Fruit fly (Drosophila melanogaster) whole organism, prepupa: ENCODE data around the gene CG43703.

Experiments used
- Blimp-1 ChIP-seq: fragments of 200-800 bp; sonication (Bioruptor generic); optimal IDR thresholded peaks from 3 replicates; lab custom pipeline; 2017; ENCODE audit warnings: missing biosample characterization, missing genetic modification characterization, mild to moderate bottlenecking, moderate library complexity, missing genetic modification reagents
- CG10631 ChIP-seq: fragments of 200-800 bp; sonication (Bioruptor generic); optimal IDR thresholded peaks from 2 replicates; lab custom pipeline; 2016; ENCODE audit warnings: missing biosample characterization, missing genetic modification characterization
- CG11902 ChIP-seq: fragments of 200-800 bp; sonication (Bioruptor generic); optimal IDR thresholded peaks from 3 replicates; lab custom pipeline; 2016; ENCODE audit warnings: missing biosample characterization, missing genetic modification characterization
- CG1621 ChIP-seq: fragments of 200-800 bp; sonication (Bioruptor generic); optimal IDR thresholded peaks from 3 replicates; lab custom pipeline; 2018; ENCODE audit warnings: missing biosample characterization, mild to moderate bottlenecking, missing genetic modification characterization
- CG16779 ChIP-seq: fragments of 200-800 bp; sonication (Bioruptor generic); optimal IDR thresholded peaks from 3 replicates; lab custom pipeline; 2017; ENCODE audit warnings: missing biosample characterization, mild to moderate bottlenecking, missing genetic modification characterization
- CG3032 ChIP-seq: fragments of 200-800 bp; optimal IDR thresholded peaks from 2 replicates; lab custom pipeline; 2019; ENCODE audit warnings: missing biosample characterization, mild to moderate bottlenecking, missing genetic modification characterization, moderate library complexity
- CG31627 ChIP-seq: fragments of 200-800 bp; sonication (Bioruptor generic); optimal IDR thresholded peaks from 3 replicates; lab custom pipeline; 2016; ENCODE audit warnings: missing biosample characterization, missing genetic modification characterization
- CG32006 ChIP-seq: fragments of 200-800 bp; sonication (Bioruptor generic); optimal IDR thresholded peaks from 3 replicates; lab custom pipeline; 2017; ENCODE audit warnings: missing biosample characterization, mild to moderate bottlenecking, missing genetic modification characterization
- CG34406 ChIP-seq: fragments of 200-800 bp; sonication (Bioruptor generic); optimal IDR thresholded peaks from 3 replicates; lab custom pipeline; 2016; ENCODE audit warnings: missing biosample characterization, missing genetic modification characterization
- CG3919 ChIP-seq: fragments of 200-800 bp; sonication (Bioruptor generic); optimal IDR thresholded peaks from 3 replicates; lab custom pipeline; 2016; ENCODE audit warnings: missing biosample characterization, missing genetic modification characterization
- CG4318 ChIP-seq: fragments of 200-800 bp; sonication (Bioruptor generic); optimal IDR thresholded peaks from 3 replicates; lab custom pipeline; 2017; ENCODE audit warnings: missing biosample characterization, mild to moderate bottlenecking, missing genetic modification characterization
- CG6276 ChIP-seq: fragments of 200-800 bp; sonication (Bioruptor generic); optimal IDR thresholded peaks from 2 replicates; lab custom pipeline; 2017; ENCODE audit warnings: missing biosample characterization, mild to moderate bottlenecking, missing genetic modification characterization
- CG6792 ChIP-seq: fragments of 200-800 bp; sonication (Bioruptor generic); optimal IDR thresholded peaks from 3 replicates; lab custom pipeline; 2016; ENCODE audit warnings: missing biosample characterization, missing genetic modification characterization
- CG6808 ChIP-seq: fragments of 200-800 bp; sonication (Bioruptor generic); optimal IDR thresholded peaks from 3 replicates; lab custom pipeline; 2017; ENCODE audit warnings: missing biosample characterization, missing genetic modification characterization, mild to moderate bottlenecking, moderate library complexity, missing genetic modification reagents
- CG6854 ChIP-seq: fragments of 200-800 bp; sonication (Bioruptor generic); optimal IDR thresholded peaks from 2 replicates; lab custom pipeline; 2017; ENCODE audit warnings: missing biosample characterization, mild to moderate bottlenecking, missing genetic modification characterization
- CG7368 ChIP-seq: fragments of 200-800 bp; sonication (Bioruptor generic); optimal IDR thresholded peaks from 3 replicates; lab custom pipeline; 2016; ENCODE audit warnings: missing biosample characterization, missing genetic modification characterization
- CG8319 ChIP-seq: fragments of 200-800 bp; sonication (Bioruptor generic); optimal IDR thresholded peaks from 3 replicates; lab custom pipeline; 2016; ENCODE audit warnings: missing biosample characterization, missing genetic modification characterization
- CG8632 ChIP-seq: fragments of 200-800 bp; sonication (Bioruptor generic); optimal IDR thresholded peaks from 3 replicates; lab custom pipeline; 2016; ENCODE audit warnings: missing biosample characterization, missing genetic modification characterization
- CG9139 ChIP-seq: fragments of 200-800 bp; sonication (Bioruptor generic); optimal IDR thresholded peaks from 3 replicates; lab custom pipeline; 2017; ENCODE audit warnings: missing biosample characterization, mild to moderate bottlenecking, missing genetic modification characterization
- Eip75B ChIP-seq: fragments of 200-800 bp; sonication (Bioruptor generic); optimal IDR thresholded peaks from 3 replicates; lab custom pipeline; 2016; ENCODE audit warnings: missing biosample characterization, missing genetic modification characterization
- Eip93F ChIP-seq: fragments of 200-800 bp; sonication (Bioruptor generic); optimal IDR thresholded peaks from 2 replicates; lab custom pipeline; 2016; ENCODE audit warnings: missing biosample characterization, mild to moderate bottlenecking, missing genetic modification characterization
- Ets96B ChIP-seq: fragments of 200-800 bp; optimal IDR thresholded peaks from 2 replicates; lab custom pipeline; 2019; ENCODE audit warnings: missing biosample characterization, mild to moderate bottlenecking, missing genetic modification characterization, moderate library complexity
- Gug ChIP-seq: fragments of 200-800 bp; sonication (Bioruptor generic); IDR thresholded peaks from 2 replicates; pipeline ENCODE4 v1.3.6; 2022; ENCODE audit warnings: missing biosample characterization, missing genetic modification characterization
- Hr38 ChIP-seq: sonication (Bioruptor generic); optimal IDR thresholded peaks from 2 replicates; lab custom pipeline; 2016; ENCODE audit warnings: missing biosample characterization, missing genetic modification characterization
- Hr4 ChIP-seq: fragments of 200-800 bp; sonication (Bioruptor generic); optimal IDR thresholded peaks from 3 replicates; lab custom pipeline; 2016; ENCODE audit warnings: missing biosample characterization, missing genetic modification characterization
- Lpt ChIP-seq: fragments of 200-800 bp; sonication (Bioruptor generic); optimal IDR thresholded peaks from 3 replicates; lab custom pipeline; 2016; ENCODE audit warnings: missing biosample characterization, missing genetic modification characterization
- Met ChIP-seq: fragments of 200-800 bp; sonication (Bioruptor generic); optimal IDR thresholded peaks from 3 replicates; lab custom pipeline; 2016; ENCODE audit warnings: missing biosample characterization, missing genetic modification characterization
- Sox102F ChIP-seq: fragments of 200-800 bp; sonication (Bioruptor generic); optimal IDR thresholded peaks from 2 replicates; lab custom pipeline; 2016; ENCODE audit warnings: missing biosample characterization, mild to moderate bottlenecking, missing genetic modification characterization
- Sox15 ChIP-seq: fragments of 200-800 bp; sonication (Bioruptor generic); optimal IDR thresholded peaks from 3 replicates; lab custom pipeline; 2016; ENCODE audit warnings: missing biosample characterization, missing genetic modification characterization
- acj6 ChIP-seq: fragments of 200-800 bp; sonication (Bioruptor generic); optimal IDR thresholded peaks from 3 replicates; lab custom pipeline; 2016; ENCODE audit warnings: missing biosample characterization, missing genetic modification characterization
- cyc ChIP-seq: fragments of 200-800 bp; sonication (Bioruptor generic); optimal IDR thresholded peaks from 3 replicates; lab custom pipeline; 2016; ENCODE audit warnings: missing biosample characterization, missing genetic modification characterization
- dac ChIP-seq: fragments of 200-800 bp; sonication (Bioruptor generic); optimal IDR thresholded peaks from 2 replicates; lab custom pipeline; 2017; ENCODE audit warnings: missing biosample characterization, mild to moderate bottlenecking, missing genetic modification characterization
- dsx ChIP-seq: fragments of 200-800 bp; optimal IDR thresholded peaks from 3 replicates; lab custom pipeline; 2019; ENCODE audit warnings: missing biosample characterization, mild to moderate bottlenecking, missing genetic modification characterization, moderate library complexity; ENCODE audit not compliant: poor library complexity, severe bottlenecking
- eg ChIP-seq: fragments of 200-800 bp; sonication (Bioruptor generic); IDR thresholded peaks from 3 replicates; pipeline ENCODE4 v1.3.6; 2022; ENCODE audit warnings: missing biosample characterization, missing genetic modification characterization
- esn ChIP-seq: fragments of 200-800 bp; sonication (Bioruptor generic); optimal IDR thresholded peaks from 2 replicates; lab custom pipeline; 2016; ENCODE audit warnings: missing biosample characterization, mild to moderate bottlenecking, missing genetic modification characterization, moderate library complexity
- fd59A ChIP-seq: fragments of 200-800 bp; sonication (Bioruptor generic); optimal IDR thresholded peaks from 2 replicates; lab custom pipeline; 2017; ENCODE audit warnings: missing biosample characterization, mild to moderate bottlenecking, missing genetic modification characterization, missing genetic modification reagents
- fkh ChIP-seq: fragments of 200-800 bp; sonication (Bioruptor generic); optimal IDR thresholded peaks from 3 replicates; lab custom pipeline; 2017; ENCODE audit warnings: missing biosample characterization, mild to moderate bottlenecking, missing genetic modification characterization, moderate library complexity
- lz ChIP-seq: fragments of 200-800 bp; sonication (Bioruptor generic); optimal IDR thresholded peaks from 3 replicates; lab custom pipeline; 2016; ENCODE audit warnings: missing biosample characterization, missing genetic modification characterization
- net ChIP-seq: fragments of 200-800 bp; sonication (Bioruptor generic); optimal IDR thresholded peaks from 3 replicates; lab custom pipeline; 2016; ENCODE audit warnings: missing biosample characterization, missing genetic modification characterization
- spab ChIP-seq: fragments of 200-800 bp; sonication (Bioruptor generic); optimal IDR thresholded peaks from 2 replicates; lab custom pipeline; 2017; ENCODE audit warnings: missing biosample characterization, mild to moderate bottlenecking, missing genetic modification characterization, missing genetic modification reagents
- ss ChIP-seq, 2 experiments: fragments of 200-800 bp; sonication (Bioruptor generic); optimal IDR thresholded peaks; 2 replicates in 1 of 2; 3 replicates in 1 of 2; lab custom pipeline; 2017 to 2018; ENCODE audit warnings: mild to moderate bottlenecking in 2 of 2, missing biosample characterization in 2 of 2, missing genetic modification characterization in 2 of 2, moderate library complexity in 1 of 2
- svp ChIP-seq: fragments of 200-800 bp; sonication (Bioruptor generic); peaks from one replicate; lab custom pipeline; 2016; ENCODE audit warnings: missing biosample characterization, missing genetic modification characterization
- topi ChIP-seq: fragments of 200-800 bp; sonication (Bioruptor generic); optimal IDR thresholded peaks from 3 replicates; lab custom pipeline; 2016; ENCODE audit warnings: missing biosample characterization, missing genetic modification characterization
- vri ChIP-seq: fragments of 200-800 bp; sonication (Bioruptor generic); optimal IDR thresholded peaks from 3 replicates; lab custom pipeline; 2016; ENCODE audit warnings: missing biosample characterization, mild to moderate bottlenecking, missing genetic modification characterization

CG43703 gene

dm6 chr2L:3769718-3770461, 4.6 kb downstream of the CG43703 start (continued):
- TF ChIP-seq CG7368 (GFP tag; lab: Kevin White, UChicago) (no peak), CG31627 (GFP tag; lab: Kevin White, UChicago) (no peak), CG9139 (GFP tag; lab: Kevin White, UChicago) (peak; percentile 64), net (GFP tag; lab: Kevin White, UChicago) (peak; percentile 74), Ets96B (tag; lab: Kevin White, UChicago) (peak; percentile 80), esn (GFP tag; lab: Kevin White, UChicago) (peak; percentile 70), CG8632 (GFP tag; lab: Kevin White, UChicago) (peak; percentile 73), CG8319 (GFP tag; lab: Kevin White, UChicago) (peak; percentile 39), dsx (GFP tag; lab: Kevin White, UChicago) (peak; percentile 79), CG32006 (GFP tag; lab: Kevin White, UChicago) (peak; percentile 73), acj6 (GFP tag; lab: Kevin White, UChicago) (peak; percentile 67), Blimp-1 (GFP tag; lab: Kevin White, UChicago) (peak; percentile 5), CG6792 (GFP tag; lab: Kevin White, UChicago) (peak; percentile 71), Sox102F (GFP tag; lab: Kevin White, UChicago) (no peak), dac (GFP tag; lab: Kevin White, UChicago) (no peak), CG11902 (peak; percentile 1), CG16779 (tag; lab: Kevin White, UChicago) (peak; percentile 36), fd59A (peak; percentile 28), Hr38 (no peak), CG34406 (GFP tag; lab: Kevin White, UChicago) (peak; percentile 75), CG6276 (peak; percentile 62), Eip93F (GFP tag; lab: Kevin White, UChicago) (no peak), Eip75B (GFP tag; lab: Kevin White, UChicago) (peak; percentile 45), topi (GFP tag; lab: Kevin White, UChicago) (peak; percentile 35), CG4318 (GFP tag; lab: Kevin White, UChicago) (no peak), vri (no peak), Met (GFP tag; lab: Kevin White, UChicago) (peak; percentile 48), CG1621 (tag; lab: Kevin White, UChicago) (peak; percentile 33), CG10631 (peak; percentile 78), Gug (GFP tag; lab: Robert Waterston, UW) (no peak), eg (GFP tag; lab: Robert Waterston, UW) (peak; percentile 21; the same call in 1 of the 3 replicates), Hr4 (GFP tag; lab: Kevin White, UChicago) (peak; percentile 46), cyc (GFP tag; lab: Kevin White, UChicago) (no peak), Sox15 (peak; percentile 23), ss (GFP tag; optimal IDR thresholded peaks at IDR 0.05; lab: Kevin White, UChicago) (peak; percentile 69 to 76), CG3032 (tag; lab: Kevin White, UChicago) (peak; percentile 80)

- peak; percentile 68 for TF ChIP-seq fkh
- peak; percentile 96 for TF ChIP-seq CG32006 (GFP tag; lab: Kevin White, UChicago)
- peak; percentile 90 for TF ChIP-seq CG9139 (GFP tag; lab: Kevin White, UChicago)
- TF ChIP-seq lz (GFP tag; lab: Kevin White, UChicago) = peak; percentile 99
- peak; percentile 90 for TF ChIP-seq dsx (GFP tag; lab: Kevin White, UChicago)
- TF ChIP-seq Sox15 = peak; percentile 95
- peak; percentile 99 for TF ChIP-seq esn (GFP tag; lab: Kevin White, UChicago)
- peak; percentile 95 for TF ChIP-seq Ets96B (tag; lab: Kevin White, UChicago)
- peak; percentile 94 for TF ChIP-seq CG6854 (GFP tag; lab: Kevin White, UChicago)
- peak; percentile 99 for TF ChIP-seq eg (GFP tag; lab: Robert Waterston, UW)
- TF ChIP-seq svp (GFP tag; lab: Kevin White, UChicago) = peak; percentile 99
- TF ChIP-seq dac (GFP tag; lab: Kevin White, UChicago) = peak; percentile 90
- peak; percentile 99 for TF ChIP-seq CG6792 (GFP tag; lab: Kevin White, UChicago)
- TF ChIP-seq Lpt = peak; percentile 96
- TF ChIP-seq Gug (GFP tag; lab: Robert Waterston, UW) = peak; percentile 97
- peak; percentile 87 for TF ChIP-seq CG1621 (tag; lab: Kevin White, UChicago)
- TF ChIP-seq CG3919 (GFP tag; lab: Kevin White, UChicago) = peak; percentile 97
- peak; percentile 96 for TF ChIP-seq CG34406 (GFP tag; lab: Kevin White, UChicago)
- peak; percentile 92 to 93 for TF ChIP-seq ss (GFP tag; optimal IDR thresholded peaks at IDR 0.05; lab: Kevin White, UChicago)
- peak; percentile 95 for TF ChIP-seq CG6808 (GFP tag; lab: Kevin White, UChicago)
- TF ChIP-seq CG8319 (GFP tag; lab: Kevin White, UChicago) = peak; percentile 91
- TF ChIP-seq spab (GFP tag; lab: Kevin White, UChicago) = peak; percentile 93
Measured at dm6 chr2L:3771109-3772067, 6.1 kb downstream of the CG43703 start, which contains the start of gene bowl. bowl (plus strand) TSS chr2L:3771700.
